Worm (Caenorhabditis elegans) whole organism, L2 larva: ENCODE data around the gene nlp-6.

Experiments used
- ZK546.5 ChIP-seq: sonication (generic microtip); optimal IDR thresholded peaks from 2 replicates; lab custom pipeline; 2017; ENCODE audit warnings: missing biosample characterization, missing genetic modification characterization
- aly-2 ChIP-seq: fragments of 150-350 bp; optimal IDR thresholded peaks from 2 replicates; lab custom pipeline; 2014; ENCODE audit warnings: missing biosample characterization, missing genetic modification characterization
- blmp-1 ChIP-seq: sonication (generic microtip); optimal IDR thresholded peaks from 2 replicates; lab custom pipeline; 2017; ENCODE audit warnings: missing genetic modification characterization, mild to moderate bottlenecking, missing compliant biosample characterization, antibody characterized with exemption, moderate library complexity; ENCODE audit not compliant: insufficient read depth
- gmeb-1 ChIP-seq: fragments of 150-350 bp; optimal IDR thresholded peaks from 2 replicates; lab custom pipeline; 2014; ENCODE audit warnings: missing biosample characterization, missing genetic modification characterization
- lin-13 ChIP-seq: fragments of 150-350 bp; optimal IDR thresholded peaks from 2 replicates; lab custom pipeline; 2014; ENCODE audit warnings: missing biosample characterization, missing genetic modification reagents, missing genetic modification characterization
- mdl-1 ChIP-seq, 2 experiments: fragments of 150-350 bp in 1 of 2; sonication (generic microtip) in 1 of 2; optimal IDR thresholded peaks; 2 replicates each; lab custom pipeline; 2017; ENCODE audit warnings: missing biosample characterization in 2 of 2, missing genetic modification characterization in 2 of 2
- nhr-11 ChIP-seq: fragments of 150-350 bp; optimal IDR thresholded peaks from 2 replicates; lab custom pipeline; 2014; ENCODE audit warnings: missing biosample characterization, missing genetic modification characterization
- nhr-237 ChIP-seq: fragments of 150-350 bp; optimal IDR thresholded peaks from 2 replicates; lab custom pipeline; 2014; ENCODE audit warnings: missing biosample characterization, missing genetic modification characterization
- nhr-25 ChIP-seq: fragments of 150-350 bp; sonication (generic microtip); optimal IDR thresholded peaks from 3 replicates; lab custom pipeline; 2014; ENCODE audit warnings: missing biosample characterization, missing genetic modification characterization
- unc-62 ChIP-seq: fragments of 150-350 bp; optimal IDR thresholded peaks from 2 replicates; lab custom pipeline; 2014; ENCODE audit warnings: missing biosample characterization, missing genetic modification reagents, missing genetic modification characterization
- zag-1 ChIP-seq: fragments of 150-350 bp; optimal IDR thresholded peaks from 2 replicates; lab custom pipeline; 2014; ENCODE audit warnings: missing biosample characterization, missing genetic modification characterization
- ztf-11 ChIP-seq: sonication (generic microtip); optimal IDR thresholded peaks from 2 replicates; lab custom pipeline; 2017; ENCODE audit warnings: missing biosample characterization, missing genetic modification characterization

- TF ChIP-seq nhr-237 (tag; lab: Kevin White, UChicago) (no peak), ZK546.5 (tag; lab: Kevin White, UChicago) (no peak), zag-1 (no peak), nhr-25 (tag; lab: Kevin White, UChicago) (no peak), aly-2 (tag; lab: Kevin White, UChicago) (no peak), unc-62 (no peak), ztf-11 (tag; lab: Kevin White, UChicago) (no peak), nhr-11 (tag; lab: Kevin White, UChicago) (no peak), lin-13 (no peak), blmp-1 (no peak), mdl-1 (tag; optimal IDR thresholded peaks at IDR 0.05; lab: Kevin White, UChicago) (no peak), gmeb-1 (tag; lab: Kevin White, UChicago) (no peak)
These were observed 10.0 kb downstream of the nlp-6 start for ce11 chrX:17672256-17672655.
